Fruit fly (Drosophila melanogaster) whole organism, adult: ENCODE data around the gene CG5934.

Experiments
- CG1620 ChIP-seq: fragments of 200-800 bp; sonication (Bioruptor generic); optimal IDR thresholded peaks from 2 replicates; lab custom pipeline; 2016; ENCODE audit warnings: missing biosample characterization, missing genetic modification characterization
- CG33017 ChIP-seq: fragments of 200-800 bp; sonication (Bioruptor generic); optimal IDR thresholded peaks from 2 replicates; lab custom pipeline; 2018; ENCODE audit warnings: missing biosample characterization, mild to moderate bottlenecking, missing genetic modification characterization, moderate library complexity
- CG5204 ChIP-seq: fragments of 200-800 bp; sonication (Bioruptor generic); optimal IDR thresholded peaks from 2 replicates; lab custom pipeline; 2016; ENCODE audit warnings: missing biosample characterization, missing genetic modification characterization
- Mnt ChIP-seq: fragments of 200-800 bp; sonication (Bioruptor generic); optimal IDR thresholded peaks from 2 replicates; lab custom pipeline; 2016; ENCODE audit warnings: missing biosample characterization, mild to moderate bottlenecking, missing genetic modification characterization
- kay ChIP-seq: fragments of 200-800 bp; sonication (Bioruptor generic); peaks from one replicate; lab custom pipeline; 2016; ENCODE audit warnings: missing biosample characterization, missing genetic modification characterization, borderline replicate concordance
- ovo ChIP-seq: fragments of 200-800 bp; sonication (Bioruptor generic); optimal IDR thresholded peaks from 2 replicates; lab custom pipeline; 2016; ENCODE audit warnings: missing biosample characterization, missing genetic modification characterization
- toe ChIP-seq: fragments of 200-800 bp; sonication (Bioruptor generic); optimal IDR thresholded peaks from 2 replicates; lab custom pipeline; 2016; ENCODE audit warnings: missing biosample characterization, missing genetic modification characterization

DNA sequence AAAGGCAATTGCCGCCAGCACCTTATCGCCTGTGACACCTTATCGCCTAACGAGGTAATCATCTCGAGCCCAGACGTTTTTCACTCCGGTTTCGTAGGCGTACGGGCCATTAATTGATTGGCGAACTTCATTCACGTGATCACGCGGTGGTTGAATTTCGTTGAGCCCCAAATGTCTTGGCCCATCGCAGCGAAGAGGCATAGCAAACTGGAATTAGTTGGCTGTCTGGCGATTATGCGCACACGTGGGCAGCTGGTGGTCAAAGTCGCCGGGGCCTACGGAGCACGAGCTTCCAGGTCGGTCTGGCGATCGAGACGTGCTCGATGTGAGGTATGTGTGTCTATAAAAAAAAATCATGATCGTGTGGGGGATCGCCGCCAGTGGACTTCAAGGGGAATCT lies 19.6 kb downstream of the CG5934 start:
- TF ChIP-seq toe (GFP tag; lab: Kevin White, UChicago): no peak
- TF ChIP-seq Mnt: no peak
- TF ChIP-seq CG1620: no peak
- no peak for TF ChIP-seq CG5204
- no peak for TF ChIP-seq CG33017 (tag; lab: Kevin White, UChicago)
- TF ChIP-seq ovo (GFP tag; lab: Kevin White, UChicago): no peak
- no peak for TF ChIP-seq kay
